Worm (Caenorhabditis elegans) whole organism, L1 larva: ENCODE measurements around the gene cox-6C.

Experiments used
- C04F5.9 ChIP-seq: sonication (generic microtip); optimal IDR thresholded peaks from 2 replicates; lab custom pipeline; 2016; ENCODE audit warnings: missing genetic modification characterization, missing compliant biosample characterization
- Y116A8C.19 ChIP-seq: sonication (generic microtip); optimal IDR thresholded peaks from 2 replicates; lab custom pipeline; 2016; ENCODE audit warnings: missing compliant biosample characterization, missing genetic modification characterization, borderline replicate concordance
- aha-1 ChIP-seq: fragments of 150-350 bp; optimal IDR thresholded peaks from 2 replicates; lab custom pipeline; 2014; ENCODE audit warnings: missing biosample characterization, missing genetic modification characterization
- alr-1 ChIP-seq: fragments of 200-800 bp; sonication (Bioruptor generic); optimal IDR thresholded peaks from 2 replicates; lab custom pipeline; 2018; ENCODE audit warnings: borderline replicate concordance, mild to moderate bottlenecking, missing genetic modification characterization, missing compliant biosample characterization
- blmp-1 ChIP-seq: fragments of 150-350 bp; optimal IDR thresholded peaks from 2 replicates; lab custom pipeline; 2014; ENCODE audit warnings: missing biosample characterization, missing genetic modification characterization
- ces-1 ChIP-seq: fragments of 150-350 bp; optimal IDR thresholded peaks from 2 replicates; lab custom pipeline; 2014; ENCODE audit warnings: missing biosample characterization, missing genetic modification reagents, missing genetic modification characterization
- dsc-1 ChIP-seq: sonication (generic microtip); optimal IDR thresholded peaks from 2 replicates; lab custom pipeline; 2016; ENCODE audit warnings: mild to moderate bottlenecking, missing genetic modification characterization, missing compliant biosample characterization
- efl-1 ChIP-seq, 4 experiments: fragments of 150-350 bp; optimal IDR thresholded peaks in 3 of 4; peaks in 1 of 4; 1 replicate in 1 of 4; 2 replicates in 3 of 4; lab custom pipeline; 2014; ENCODE audit warnings: missing biosample characterization in 2 of 4, missing genetic modification characterization in 2 of 4, missing genetic modification reagents in 2 of 4
- efl-3 ChIP-seq: fragments of 200-800 bp; sonication (Bioruptor generic); optimal IDR thresholded peaks from 2 replicates; lab custom pipeline; 2018; ENCODE audit warnings: mild to moderate bottlenecking, missing genetic modification characterization, missing compliant biosample characterization
- egl-27 ChIP-seq, 2 experiments: fragments of 150-350 bp in 1 of 2; sonication (generic microtip); optimal IDR thresholded peaks; 3 replicates each; lab custom pipeline; 2017 to 2018; ENCODE audit warnings: missing biosample characterization in 2 of 2, missing genetic modification characterization in 2 of 2, missing genetic modification reagents in 2 of 2
- fkh-8 ChIP-seq: sonication (generic microtip); optimal IDR thresholded peaks from 2 replicates; lab custom pipeline; 2016; ENCODE audit warnings: mild to moderate bottlenecking, missing genetic modification characterization, missing compliant biosample characterization
- fos-1 ChIP-seq: fragments of 150-350 bp; optimal IDR thresholded peaks from 2 replicates; lab custom pipeline; 2014; ENCODE audit warnings: missing biosample characterization, missing genetic modification characterization
- grh-1 ChIP-seq: fragments of 200-800 bp; sonication (Bioruptor generic); IDR thresholded peaks from 2 replicates; pipeline ENCODE4 v1.3.6; 2022; ENCODE audit warnings: missing genetic modification reagents, missing genetic modification characterization, missing compliant biosample characterization
- hpl-2 ChIP-seq: fragments of 150-350 bp; optimal IDR thresholded peaks from 2 replicates; lab custom pipeline; 2014; ENCODE audit warnings: missing biosample characterization, missing genetic modification reagents, missing genetic modification characterization
- irx-1 ChIP-seq: sonication (generic microtip); optimal IDR thresholded peaks from 2 replicates; lab custom pipeline; 2016; ENCODE audit warnings: missing genetic modification characterization, missing compliant biosample characterization
- lin-14 ChIP-seq: fragments of 200-800 bp; sonication (Bioruptor generic); optimal IDR thresholded peaks from 2 replicates; lab custom pipeline; 2018; ENCODE audit warnings: mild to moderate bottlenecking, missing genetic modification characterization, moderate library complexity, missing compliant biosample characterization
- lin-15B ChIP-seq: fragments of 150-350 bp; sonication (generic microtip); optimal IDR thresholded peaks from 3 replicates; lab custom pipeline; 2014; ENCODE audit warnings: missing biosample characterization, missing genetic modification characterization
- lin-35 ChIP-seq, 2 experiments: fragments of 150-350 bp; optimal IDR thresholded peaks; 2 replicates each; lab custom pipeline; 2014; ENCODE audit warnings: missing biosample characterization in 2 of 2, missing genetic modification characterization in 2 of 2, missing genetic modification reagents in 2 of 2
- lir-3 ChIP-seq: sonication (generic microtip); optimal IDR thresholded peaks from 2 replicates; lab custom pipeline; 2016; ENCODE audit warnings: mild to moderate bottlenecking, missing genetic modification characterization, moderate library complexity, missing compliant biosample characterization; ENCODE audit not compliant: poor library complexity
- lsy-2 ChIP-seq, 2 experiments: fragments of 150-350 bp; optimal IDR thresholded peaks; 2 replicates each; lab custom pipeline; 2014; ENCODE audit warnings: missing biosample characterization in 2 of 2, missing genetic modification characterization in 2 of 2
- mef-2 ChIP-seq: fragments of 150-350 bp; optimal IDR thresholded peaks from 2 replicates; lab custom pipeline; 2014; ENCODE audit warnings: missing biosample characterization, missing genetic modification characterization
- nhr-11 ChIP-seq: fragments of 150-350 bp; optimal IDR thresholded peaks from 2 replicates; lab custom pipeline; 2014; ENCODE audit warnings: missing biosample characterization, missing genetic modification characterization
- nhr-12 ChIP-seq: sonication (generic microtip); optimal IDR thresholded peaks from 2 replicates; lab custom pipeline; 2017; ENCODE audit warnings: missing biosample characterization, missing genetic modification characterization
- nhr-19 ChIP-seq: fragments of 200-800 bp; sonication (Bioruptor generic); conservative IDR thresholded peaks from 2 replicates; pipeline ENCODE4 v1.3.6; 2022; ENCODE audit warnings: missing genetic modification characterization, missing compliant biosample characterization
- nhr-20 ChIP-seq: sonication (generic microtip); optimal IDR thresholded peaks from 2 replicates; lab custom pipeline; 2016; ENCODE audit warnings: mild to moderate bottlenecking, missing genetic modification characterization, missing compliant biosample characterization
- nhr-237 ChIP-seq: fragments of 150-350 bp; optimal IDR thresholded peaks from 2 replicates; lab custom pipeline; 2014; ENCODE audit warnings: missing biosample characterization, missing genetic modification characterization
- nhr-28 ChIP-seq: fragments of 150-350 bp; optimal IDR thresholded peaks from 2 replicates; lab custom pipeline; 2014; ENCODE audit warnings: missing biosample characterization, missing genetic modification characterization
- nhr-84 ChIP-seq: sonication (generic microtip); optimal IDR thresholded peaks from 2 replicates; lab custom pipeline; 2017; ENCODE audit warnings: missing biosample characterization, missing genetic modification characterization
- nhr-85 ChIP-seq: sonication (generic microtip); peaks from one replicate; lab custom pipeline; 2016; ENCODE audit warnings: missing genetic modification characterization, inconsistent platforms, missing compliant biosample characterization
- pax-3 ChIP-seq: fragments of 200-800 bp; sonication (Bioruptor generic); optimal IDR thresholded peaks from 2 replicates; lab custom pipeline; 2018; ENCODE audit warnings: mild to moderate bottlenecking, missing genetic modification characterization, moderate library complexity, missing compliant biosample characterization
- pqm-1 ChIP-seq: sonication (generic microtip); optimal IDR thresholded peaks from 3 replicates; lab custom pipeline; 2017; ENCODE audit warnings: missing biosample characterization, missing genetic modification characterization
- rnt-1 ChIP-seq: sonication (generic microtip); optimal IDR thresholded peaks from 2 replicates; lab custom pipeline; 2016; ENCODE audit warnings: mild to moderate bottlenecking, missing genetic modification characterization, moderate library complexity, missing compliant biosample characterization
- sox-4 ChIP-seq: sonication (generic microtip); optimal IDR thresholded peaks from 2 replicates; lab custom pipeline; 2016; ENCODE audit warnings: missing genetic modification characterization, missing compliant biosample characterization
- sup-37 ChIP-seq: fragments of 200-800 bp; sonication (Bioruptor generic); optimal IDR thresholded peaks from 2 replicates; lab custom pipeline; 2018; ENCODE audit warnings: mild to moderate bottlenecking, missing genetic modification characterization, missing compliant biosample characterization
- swsn-7 ChIP-seq: sonication (generic microtip); optimal IDR thresholded peaks from 2 replicates; lab custom pipeline; 2016; ENCODE audit warnings: missing genetic modification characterization, missing compliant biosample characterization
- tlp-1 ChIP-seq: fragments of 150-350 bp; optimal IDR thresholded peaks from 2 replicates; lab custom pipeline; 2014; ENCODE audit warnings: missing biosample characterization, missing genetic modification characterization
- unc-130 ChIP-seq: fragments of 150-350 bp; optimal IDR thresholded peaks from 2 replicates; lab custom pipeline; 2017; ENCODE audit warnings: missing biosample characterization, missing genetic modification characterization, inconsistent platforms
- zag-1 ChIP-seq: fragments of 150-350 bp; optimal IDR thresholded peaks from 2 replicates; lab custom pipeline; 2014; ENCODE audit warnings: missing biosample characterization, missing genetic modification characterization
- zip-4 ChIP-seq: fragments of 200-800 bp; sonication (Bioruptor generic); optimal IDR thresholded peaks from 2 replicates; lab custom pipeline; 2018; ENCODE audit warnings: mild to moderate bottlenecking, missing genetic modification characterization, moderate library complexity, missing compliant biosample characterization

cox-6C gene

ce11 chrIV:148756-149155 lies 22.2 kb downstream of the cox-6C start:
- peak; percentile 5 for TF ChIP-seq blmp-1 (tag; lab: Kevin White, UChicago)
- TF ChIP-seq nhr-85 (tag; lab: Kevin White, UChicago), result no peak
- no peak for TF ChIP-seq lir-3 (tag; lab: Kevin White, UChicago)

ce11 chrIV:149794-150193 lies 23.3 kb downstream of the cox-6C start:
- TF ChIP-seq fos-1 (tag; lab: Kevin White, UChicago), result no peak

DNA sequence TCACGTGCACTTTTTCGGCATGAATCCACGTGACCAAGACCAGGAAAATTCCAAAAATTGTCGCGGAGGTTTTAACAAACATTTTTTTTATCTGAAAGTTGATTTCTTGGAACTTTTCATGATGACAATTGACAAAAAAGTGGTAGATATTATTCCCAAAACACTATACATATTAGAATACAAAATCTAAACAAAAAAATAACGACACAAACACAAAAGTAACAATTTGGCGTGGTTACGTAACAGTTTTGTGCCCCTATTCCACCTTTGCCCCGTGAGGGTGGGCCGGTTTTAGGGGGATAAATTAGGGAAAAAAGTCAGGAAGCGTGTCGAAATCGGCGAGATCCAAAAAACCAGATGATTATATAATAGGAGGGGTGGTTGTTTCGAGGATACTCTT lies 31.3 kb downstream of the cox-6C start, which contains the start of gene gegf-1:
Gene gegf-1, minus strand, starts transcription at position 101 of the 400 bp plus-strand sequence.
- TF ChIP-seq unc-130 (tag; lab: Kevin White, UChicago) (no peak), C04F5.9 (tag; lab: Kevin White, UChicago) (no peak), Y116A8C.19 (tag; lab: Kevin White, UChicago) (no peak), nhr-28 (tag; lab: Kevin White, UChicago) (no peak), swsn-7 (tag; lab: Kevin White, UChicago) (no peak), lin-14 (no peak), efl-1 (optimal IDR thresholded peaks at IDR 0.05; lab: Kevin White, UChicago) (no peak), efl-1 (GFP tag; optimal IDR thresholded peaks at IDR 0.05 in 1 of 2; lab: Kevin White, UChicago) (no peak), grh-1 (GFP tag; lab: Robert Waterston, UW) (no peak), nhr-20 (tag; lab: Kevin White, UChicago) (no peak), fos-1 (tag; lab: Kevin White, UChicago) (no peak)

DNA sequence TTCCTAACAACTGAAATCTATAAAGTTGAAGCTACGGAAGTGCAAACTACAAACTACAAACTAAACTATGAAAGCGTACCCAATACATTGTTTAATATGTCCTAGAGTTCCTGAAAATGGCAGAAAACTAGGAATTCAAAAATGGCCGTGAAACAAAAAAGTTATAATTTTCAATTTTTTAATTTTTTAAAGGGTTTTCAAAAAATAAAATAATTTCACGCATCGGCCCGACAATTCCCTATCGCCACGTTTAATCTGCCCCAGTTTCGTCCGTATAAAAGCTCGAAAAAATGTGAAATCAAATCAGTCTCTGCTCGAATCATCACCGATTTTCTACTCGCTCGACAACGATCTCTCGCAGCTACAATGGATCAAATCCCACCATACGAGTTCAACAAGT lies 32.1 kb downstream of the cox-6C start, which contains the start of gene Y38C1AA.7:
Gene Y38C1AA.7, plus strand, starts transcription at position 301 of the 400 bp plus-strand sequence.
- TF ChIP-seq tlp-1 (tag; lab: Kevin White, UChicago) (no peak), nhr-19 (GFP tag; lab: Robert Waterston, UW) (no peak), C04F5.9 (tag; lab: Kevin White, UChicago) (no peak), egl-27 (tag; optimal IDR thresholded peaks at IDR 0.05; lab: Kevin White, UChicago) (no peak), nhr-237 (tag; lab: Kevin White, UChicago) (no peak), sup-37 (GFP tag; lab: Kevin White, UChicago) (no peak), ces-1 (GFP tag; lab: Kevin White, UChicago) (no peak), nhr-84 (tag; lab: Kevin White, UChicago) (no peak), sox-4 (tag; lab: Kevin White, UChicago) (no peak), aha-1 (tag; lab: Kevin White, UChicago) (no peak), rnt-1 (no peak), pax-3 (tag; lab: Kevin White, UChicago) (no peak), lsy-2 (tag; optimal IDR thresholded peaks at IDR 0.05; lab: Kevin White, UChicago) (no peak), pqm-1 (tag; lab: Kevin White, UChicago) (no peak), dsc-1 (no peak), lin-35 (GFP tag; optimal IDR thresholded peaks at IDR 0.05; lab: Kevin White, UChicago) (no peak)

DNA sequence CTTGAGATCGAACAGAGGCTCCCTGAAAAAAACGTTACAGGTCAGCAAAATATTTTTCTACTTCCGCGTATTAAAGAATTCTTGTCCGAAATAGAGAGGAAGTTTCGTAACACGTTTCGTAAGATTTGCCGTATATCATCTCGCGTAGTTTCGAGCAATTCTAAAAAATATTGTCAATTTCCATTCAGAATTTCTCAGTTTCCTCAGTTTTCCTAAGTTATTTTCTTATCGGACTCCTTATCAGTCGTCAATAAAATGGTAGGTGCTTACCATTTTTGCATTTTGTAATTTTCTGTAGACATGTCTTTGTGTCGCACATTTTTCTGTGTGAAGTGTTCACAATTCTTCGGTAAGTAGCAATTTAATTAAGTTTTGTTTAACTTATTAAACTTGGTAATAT lies 33.3 kb downstream of the cox-6C start, which contains the start of gene Y38C1AA.19:
Gene Y38C1AA.19, plus strand, starts transcription at position 301 of the 400 bp plus-strand sequence.
- TF ChIP-seq zip-4 (GFP tag; lab: Kevin White, UChicago) (no peak), nhr-11 (tag; lab: Kevin White, UChicago) (no peak), irx-1 (tag; lab: Kevin White, UChicago) (no peak), efl-3 (GFP tag; lab: Kevin White, UChicago) (no peak), pqm-1 (tag; lab: Kevin White, UChicago) (no peak), fkh-8 (tag; lab: Kevin White, UChicago) (no peak), nhr-12 (no peak), lin-15B (no peak), nhr-84 (tag; lab: Kevin White, UChicago) (no peak), pax-3 (tag; lab: Kevin White, UChicago) (no peak), zag-1 (no peak), mef-2 (no peak), alr-1 (tag; lab: Kevin White, UChicago) (no peak), lin-14 (no peak), hpl-2 (GFP tag; lab: Kevin White, UChicago) (no peak), fos-1 (tag; lab: Kevin White, UChicago) (no peak), ces-1 (GFP tag; lab: Kevin White, UChicago) (no peak)
